Fruit fly (Drosophila melanogaster) whole organism, embryonic: ENCODE measurements around the gene Gmppb.

ENCODE experiments used
- Bgb ChIP-seq: fragments of 200-800 bp; sonication (Bioruptor generic); IDR thresholded peaks from 2 replicates; pipeline ENCODE4 v1.3.6; 2022; ENCODE audit warnings: missing biosample characterization, missing genetic modification characterization; ENCODE audit not compliant: partially characterized antibody
- Blimp-1 ChIP-seq: fragments of 200-800 bp; sonication (Bioruptor generic); optimal IDR thresholded peaks from 3 replicates; lab custom pipeline; 2018; ENCODE audit warnings: missing biosample characterization, missing genetic modification characterization, mild to moderate bottlenecking, moderate library complexity, missing genetic modification reagents
- CG10147 ChIP-seq: fragments of 200-800 bp; sonication (Bioruptor generic); optimal IDR thresholded peaks from 2 replicates; lab custom pipeline; 2019; ENCODE audit warnings: missing biosample characterization, mild to moderate bottlenecking, missing genetic modification characterization, moderate library complexity
- CG10366 ChIP-seq: fragments of 200-800 bp; sonication (Bioruptor generic); IDR thresholded peaks from 2 replicates; pipeline ENCODE4 v1.3.6; 2022; ENCODE audit warnings: missing biosample characterization, missing genetic modification characterization
- CG10543 ChIP-seq: fragments of 200-800 bp; sonication (Bioruptor generic); optimal IDR thresholded peaks from 3 replicates; lab custom pipeline; 2017; ENCODE audit warnings: missing biosample characterization, mild to moderate bottlenecking, missing genetic modification characterization, moderate library complexity
- CG11504 ChIP-seq: fragments of 200-800 bp; sonication (Bioruptor generic); optimal IDR thresholded peaks from 3 replicates; lab custom pipeline; 2019; ENCODE audit warnings: missing biosample characterization, mild to moderate bottlenecking, missing genetic modification characterization, moderate library complexity
- CG12744 ChIP-seq: fragments of 200-800 bp; sonication (Bioruptor generic); optimal IDR thresholded peaks from 2 replicates; lab custom pipeline; 2016; ENCODE audit warnings: missing biosample characterization, missing genetic modification characterization
- CG12769 ChIP-seq: fragments of 200-800 bp; sonication (Bioruptor generic); optimal IDR thresholded peaks from 2 replicates; lab custom pipeline; 2019; ENCODE audit warnings: missing biosample characterization, mild to moderate bottlenecking, missing genetic modification characterization, moderate library complexity
- CG14014 ChIP-seq: fragments of 200-800 bp; sonication (Bioruptor generic); IDR thresholded peaks from 2 replicates; pipeline ENCODE4 v1.3.6; 2022; ENCODE audit warnings: missing biosample characterization, missing genetic modification characterization
- CG14965 ChIP-seq: fragments of 200-800 bp; sonication (Bioruptor generic); optimal IDR thresholded peaks from 2 replicates; lab custom pipeline; 2016; ENCODE audit warnings: missing biosample characterization, missing genetic modification characterization, borderline replicate concordance
- CG1647 ChIP-seq: fragments of 200-800 bp; sonication (Bioruptor generic); optimal IDR thresholded peaks from 3 replicates; lab custom pipeline; 2016; ENCODE audit warnings: missing biosample characterization, missing genetic modification characterization
- CG17328 ChIP-seq: fragments of 200-800 bp; sonication (Bioruptor generic); IDR thresholded peaks from 2 replicates; pipeline ENCODE4 v1.3.6; 2022; ENCODE audit warnings: missing biosample characterization, missing genetic modification characterization
- CG17612 ChIP-seq: fragments of 200-800 bp; sonication (Bioruptor generic); IDR thresholded peaks from 2 replicates; pipeline ENCODE4 v1.3.6; 2022; ENCODE audit warnings: missing biosample characterization, missing genetic modification characterization
- CG2199 ChIP-seq: fragments of 200-800 bp; sonication (Bioruptor generic); IDR thresholded peaks from 3 replicates; pipeline ENCODE4 v1.3.6; 2022; ENCODE audit warnings: missing biosample characterization, missing genetic modification characterization
- CG2712 ChIP-seq: fragments of 200-800 bp; optimal IDR thresholded peaks from 3 replicates; lab custom pipeline; 2019; ENCODE audit warnings: missing biosample characterization, mild to moderate bottlenecking, missing genetic modification characterization, moderate library complexity
- CG4282 ChIP-seq: fragments of 200-800 bp; sonication (Bioruptor generic); optimal IDR thresholded peaks from 2 replicates; lab custom pipeline; 2016; ENCODE audit warnings: missing biosample characterization, missing genetic modification characterization
- CG4617 ChIP-seq: fragments of 200-800 bp; sonication (Bioruptor generic); optimal IDR thresholded peaks from 3 replicates; lab custom pipeline; 2016; ENCODE audit warnings: missing biosample characterization, missing genetic modification characterization, borderline replicate concordance
- CG4820 ChIP-seq: fragments of 200-800 bp; sonication (Bioruptor generic); optimal IDR thresholded peaks from 3 replicates; lab custom pipeline; 2016; ENCODE audit warnings: missing biosample characterization, missing genetic modification characterization
- CG5245 ChIP-seq: fragments of 200-800 bp; sonication (Bioruptor generic); optimal IDR thresholded peaks from 3 replicates; lab custom pipeline; 2016; ENCODE audit warnings: missing biosample characterization, missing genetic modification characterization
- Dll ChIP-seq: fragments of 200-800 bp; sonication (Bioruptor generic); IDR thresholded peaks from 4 replicates; pipeline ENCODE4 v1.3.6; 2022; ENCODE audit warnings: missing biosample characterization, missing genetic modification characterization; ENCODE audit not compliant: partially characterized antibody
- Doc3 ChIP-seq: fragments of 200-800 bp; sonication (Bioruptor generic); IDR thresholded peaks from 3 replicates; pipeline ENCODE4 v1.3.6; 2022; ENCODE audit warnings: missing biosample characterization, missing genetic modification characterization; ENCODE audit not compliant: partially characterized antibody
- Hr3 ChIP-seq: fragments of 200-800 bp; sonication (Bioruptor generic); optimal IDR thresholded peaks from 3 replicates; lab custom pipeline; 2016; ENCODE audit warnings: missing biosample characterization, missing genetic modification characterization
- Hr51 ChIP-seq, 2 experiments: fragments of 200-800 bp; sonication (Bioruptor generic); optimal IDR thresholded peaks; 2 replicates in 1 of 2; 3 replicates in 1 of 2; lab custom pipeline; 2016 to 2018; ENCODE audit warnings: missing biosample characterization in 2 of 2, missing genetic modification characterization in 2 of 2, mild to moderate bottlenecking in 1 of 2, moderate library complexity in 1 of 2
- Jarid2 ChIP-seq: fragments of 200-800 bp; sonication (Bioruptor generic); optimal IDR thresholded peaks from 3 replicates; lab custom pipeline; 2017; ENCODE audit warnings: mild to moderate bottlenecking, missing biosample characterization, missing genetic modification reagents, missing genetic modification characterization
- Med ChIP-seq: fragments of 200-800 bp; sonication (Bioruptor generic); peaks from one replicate; lab custom pipeline; 2016; ENCODE audit warnings: missing biosample characterization, missing genetic modification characterization, mild to moderate bottlenecking, inconsistent platforms, moderate library complexity
- NC2β ChIP-seq: fragments of 200-800 bp; sonication (Bioruptor generic); optimal IDR thresholded peaks from 2 replicates; lab custom pipeline; 2016; ENCODE audit warnings: missing biosample characterization, missing genetic modification characterization
- NFAT ChIP-seq: fragments of 200-800 bp; sonication (Bioruptor generic); IDR thresholded peaks from 2 replicates; pipeline ENCODE4 v1.3.6; 2022; ENCODE audit warnings: missing biosample characterization, missing genetic modification characterization
- Nf-YC ChIP-seq: fragments of 200-800 bp; optimal IDR thresholded peaks from 3 replicates; lab custom pipeline; 2019; ENCODE audit warnings: missing biosample characterization, mild to moderate bottlenecking, missing genetic modification characterization, moderate library complexity
- Opbp ChIP-seq: fragments of 200-800 bp; sonication (Bioruptor generic); IDR thresholded peaks from 3 replicates; pipeline ENCODE4 v1.3.6; 2022; ENCODE audit warnings: missing biosample characterization, missing genetic modification characterization; ENCODE audit not compliant: partially characterized antibody
- Trl ChIP-seq, 3 experiments: fragments of >200 bp in 2 of 3; fragments of 200-800 bp in 1 of 3; sonication (Bioruptor generic) in 1 of 3; optimal IDR thresholded peaks; 2 replicates in 1 of 3; 3 replicates in 2 of 3; lab custom pipeline; 2016 to 2017; ENCODE audit warnings: missing biosample characterization in 1 of 3, missing genetic modification characterization in 1 of 3
- Usf ChIP-seq: fragments of 200-800 bp; sonication (Bioruptor generic); optimal IDR thresholded peaks from 2 replicates; lab custom pipeline; 2017; ENCODE audit warnings: missing genotype, missing biosample characterization, missing genetic modification characterization
- abd-A ChIP-seq: fragments of 200-800 bp; sonication (Bioruptor generic); optimal IDR thresholded peaks from 3 replicates; lab custom pipeline; 2019; ENCODE audit warnings: missing biosample characterization, mild to moderate bottlenecking, missing genetic modification characterization, moderate library complexity
- ara ChIP-seq: fragments of 200-800 bp; sonication (Bioruptor generic); IDR thresholded peaks from 2 replicates; pipeline ENCODE4 v1.3.6; 2022; ENCODE audit warnings: missing biosample characterization, missing genetic modification characterization
- ase ChIP-seq: fragments of 200-800 bp; sonication (Bioruptor generic); IDR thresholded peaks from 3 replicates; pipeline ENCODE4 v1.3.6; 2022; ENCODE audit warnings: missing biosample characterization, missing genetic modification characterization
- bbx ChIP-seq: fragments of 200-800 bp; sonication (Bioruptor generic); IDR thresholded peaks from 2 replicates; pipeline ENCODE4 v1.3.6; 2022; ENCODE audit warnings: missing biosample characterization, missing genetic modification characterization; ENCODE audit not compliant: partially characterized antibody
- cg ChIP-seq: fragments of 200-800 bp; sonication (Bioruptor generic); optimal IDR thresholded peaks from 3 replicates; lab custom pipeline; 2019; ENCODE audit warnings: missing biosample characterization, mild to moderate bottlenecking, missing genetic modification characterization, moderate library complexity
- ems ChIP-seq: fragments of 200-800 bp; sonication (Bioruptor generic); optimal IDR thresholded peaks from 3 replicates; lab custom pipeline; 2016; ENCODE audit warnings: missing biosample characterization, missing genetic modification characterization
- ewg ChIP-seq: fragments of 200-800 bp; sonication (Bioruptor generic); optimal IDR thresholded peaks from 3 replicates; lab custom pipeline; 2017; ENCODE audit warnings: mild to moderate bottlenecking, missing biosample characterization, missing genetic modification reagents, missing genetic modification characterization
- grn ChIP-seq: fragments of 200-800 bp; sonication (Bioruptor generic); optimal IDR thresholded peaks from 3 replicates; lab custom pipeline; 2017; ENCODE audit warnings: missing biosample characterization, missing genetic modification characterization
- gt ChIP-seq: fragments of 200-800 bp; sonication (Bioruptor generic); IDR thresholded peaks from 2 replicates; pipeline ENCODE4 v1.3.6; 2022; ENCODE audit warnings: missing biosample characterization, missing genetic modification characterization
- h ChIP-seq: fragments of >200 bp; optimal IDR thresholded peaks from 2 replicates; lab custom pipeline; 2017
- oc ChIP-seq: fragments of 200-800 bp; sonication (Bioruptor generic); optimal IDR thresholded peaks from 2 replicates; lab custom pipeline; 2018; ENCODE audit warnings: missing biosample characterization, mild to moderate bottlenecking, missing genetic modification characterization, moderate library complexity
- p53 ChIP-seq: fragments of 200-800 bp; sonication (Bioruptor generic); optimal IDR thresholded peaks from 2 replicates; lab custom pipeline; 2016; ENCODE audit warnings: missing biosample characterization, missing genetic modification characterization
- ranshi ChIP-seq: fragments of 200-800 bp; sonication (Bioruptor generic); IDR thresholded peaks from 2 replicates; pipeline ENCODE4 v1.3.6; 2022; ENCODE audit warnings: missing biosample characterization, missing genetic modification characterization
- sens-2 ChIP-seq: fragments of 200-800 bp; sonication (Bioruptor generic); IDR thresholded peaks from 2 replicates; pipeline ENCODE4 v1.3.6; 2022; ENCODE audit warnings: missing biosample characterization, missing genetic modification characterization
- trem ChIP-seq: fragments of 200-800 bp; optimal IDR thresholded peaks from 3 replicates; lab custom pipeline; 2019; ENCODE audit warnings: missing biosample characterization, mild to moderate bottlenecking, missing genetic modification characterization, moderate library complexity
- unc-4 ChIP-seq: fragments of 200-800 bp; sonication (Bioruptor generic); IDR thresholded peaks from 2 replicates; pipeline ENCODE4 v1.3.6; 2022; ENCODE audit warnings: missing biosample characterization, missing genetic modification characterization; ENCODE audit not compliant: partially characterized antibody
- vvl ChIP-seq: fragments of 200-800 bp; sonication (Bioruptor generic); IDR thresholded peaks from 2 replicates; pipeline ENCODE4 v1.3.6; 2022; ENCODE audit warnings: missing biosample characterization, missing genetic modification characterization
- wor ChIP-seq: fragments of 200-800 bp; sonication (Bioruptor generic); IDR thresholded peaks from 2 replicates; pipeline ENCODE4 v1.3.6; 2022; ENCODE audit warnings: missing biosample characterization, missing genetic modification characterization
- z ChIP-seq: fragments of 200-800 bp; sonication (Bioruptor generic); IDR thresholded peaks from 3 replicates; pipeline ENCODE4 v1.3.6; 2022; ENCODE audit warnings: missing biosample characterization, missing genetic modification characterization
- zen2 ChIP-seq: fragments of 200-800 bp; sonication (Bioruptor generic); IDR thresholded peaks from 3 replicates; pipeline ENCODE4 v1.3.6; 2022; ENCODE audit warnings: missing biosample characterization, missing genetic modification characterization; ENCODE audit not compliant: partially characterized antibody

Gene Gmppb

DNA sequence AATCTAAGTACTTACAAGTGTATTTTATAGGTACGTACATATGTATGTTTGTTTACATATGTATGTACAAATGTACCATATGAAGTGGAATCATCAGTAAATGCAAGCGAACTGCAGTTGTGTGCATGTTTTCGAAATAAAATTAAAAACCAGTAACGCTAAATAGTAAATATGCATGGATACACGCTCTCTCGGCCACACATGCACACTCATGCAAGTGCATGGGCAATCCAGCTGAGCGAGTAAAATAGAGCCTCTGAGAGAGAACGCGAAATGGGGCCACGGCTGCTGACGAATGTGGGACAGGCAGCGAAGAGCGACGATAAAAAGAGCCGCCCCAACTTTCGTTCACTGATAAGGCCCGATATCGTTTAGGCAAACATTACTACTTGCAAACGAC, 3.7 kb upstream of the Gmppb start:
- TF ChIP-seq CG11504 (no peak), NFAT (GFP tag; lab: Robert Waterston, UW) (no peak), Trl (optimal IDR thresholded peaks at IDR 0.05; lab: Kevin White, UChicago) (peak in 1 of 2 experiments; percentile 61), Trl (GFP tag; optimal IDR thresholded peaks at IDR 0.05; lab: Kevin White, UChicago) (no peak), CG5245 (GFP tag; lab: Kevin White, UChicago) (no peak), CG1647 (GFP tag; lab: Kevin White, UChicago) (no peak), CG14014 (0 out of 2 replicates have a peak, but pooled peaks have one; percentile 24), bbx (GFP tag; lab: Robert Waterston, UW) (0 out of 2 replicates have a peak, but pooled peaks have one; percentile 14), ranshi (GFP tag; lab: Robert Waterston, UW) (no peak), ems (no peak), CG4820 (GFP tag; lab: Kevin White, UChicago) (no peak), Usf (no peak), vvl (GFP tag; lab: Robert Waterston, UW) (no peak; the same call in 1 of the 2 replicates), ara (GFP tag; lab: Robert Waterston, UW) (no peak), CG2199 (GFP tag; lab: Robert Waterston, UW) (0 out of 3 replicates have a peak, but pooled peaks have one; percentile 44), Med (GFP tag; lab: Kevin White, UChicago) (peak; percentile 32), CG10543 (GFP tag; lab: Kevin White, UChicago) (no peak), grn (GFP tag; lab: Kevin White, UChicago) (no peak), ase (GFP tag; lab: Robert Waterston, UW) (no peak), Hr51 (GFP tag; optimal IDR thresholded peaks at IDR 0.05; lab: Kevin White, UChicago) (no peak), Opbp (GFP tag; lab: Robert Waterston, UW) (no peak), h (lab: Kevin White, UChicago) (no peak), CG4617 (GFP tag; lab: Kevin White, UChicago) (no peak), p53 (peak; percentile 63), CG17612 (GFP tag; lab: Robert Waterston, UW) (no peak), gt (GFP tag; lab: Robert Waterston, UW) (no peak), Jarid2 (no peak), unc-4 (GFP tag; lab: Robert Waterston, UW) (no peak), CG12744 (no peak), Doc3 (no peak), sens-2 (no peak), CG12769 (tag; lab: Kevin White, UChicago) (peak; percentile 1), trem (tag; lab: Kevin White, UChicago) (no peak), NC2β (no peak), ewg (GFP tag; lab: Kevin White, UChicago) (no peak), wor (no peak), z (GFP tag; lab: Robert Waterston, UW) (peak; percentile 86), oc (tag; lab: Kevin White, UChicago) (no peak), cg (GFP tag; lab: Kevin White, UChicago) (peak; percentile 55)

DNA sequence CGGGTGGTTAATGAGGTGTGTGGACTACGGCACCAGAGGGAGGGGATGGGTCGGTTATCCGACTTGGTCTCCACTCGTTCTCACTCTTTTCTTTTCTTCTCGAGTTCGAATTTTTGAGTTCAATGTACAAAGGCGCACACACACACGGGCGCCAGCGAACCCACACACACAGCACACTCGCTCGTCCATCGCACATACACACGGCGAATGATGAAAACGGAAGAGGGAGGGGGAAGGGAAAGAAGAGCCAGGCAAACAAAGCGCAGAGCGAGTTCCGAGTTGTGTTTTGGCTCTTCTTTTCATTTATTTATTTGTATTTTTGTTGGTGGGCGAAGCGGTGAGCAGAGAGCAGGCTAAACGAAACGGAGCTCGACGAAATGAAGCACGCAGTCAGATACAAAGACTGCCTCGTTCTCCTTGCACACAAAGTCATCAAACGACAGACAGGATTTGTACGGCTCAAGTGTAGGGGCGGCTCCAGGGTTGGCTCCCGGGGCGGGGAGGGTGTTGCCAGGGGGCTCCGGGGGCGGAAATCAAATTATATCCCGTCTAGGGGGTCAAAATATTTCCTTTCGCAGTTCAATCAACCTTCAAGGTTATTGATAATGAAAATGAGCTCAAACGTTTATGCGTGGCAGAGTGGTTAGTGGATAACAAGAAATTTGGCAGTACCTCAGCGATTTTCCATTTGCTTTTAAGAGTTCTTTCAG, 1.1 kb upstream of the Gmppb start:
- TF ChIP-seq Hr3 (GFP tag; lab: Kevin White, UChicago) (no peak), zen2 (GFP tag; lab: Robert Waterston, UW) (peak; percentile 38; the same call in 1 of the 3 replicates), CG2712 (tag; lab: Kevin White, UChicago) (no peak), CG10366 (GFP tag; lab: Robert Waterston, UW) (no peak), CG4282 (no peak), Blimp-1 (GFP tag; lab: Kevin White, UChicago) (peak; percentile 46), Bgb (GFP tag; lab: Robert Waterston, UW) (peak; percentile 28; the same call in 1 of the 2 replicates), CG17328 (no peak), CG10147 (GFP tag; lab: Kevin White, UChicago) (peak; percentile 6), Nf-YC (tag; lab: Kevin White, UChicago) (peak; percentile 18), Dll (0 out of 4 replicates have a peak, but pooled peaks have one; percentile 18), abd-A (peak; percentile 84), CG14965 (GFP tag; lab: Kevin White, UChicago) (no peak)
